Worm (Caenorhabditis elegans) whole organism, young adult: ENCODE measurements around the gene lido-16.

Experiments used
- B0019.2 ChIP-seq: fragments of 200-800 bp; sonication (Bioruptor generic); conservative IDR thresholded peaks from 2 replicates; pipeline ENCODE4 v1.3.6; 2022; ENCODE audit warnings: missing genetic modification reagents, missing genetic modification characterization, missing compliant biosample characterization
- Y67H2A.10 ChIP-seq: fragments of 200-800 bp; sonication (Bioruptor generic); conservative IDR thresholded peaks from 2 replicates; pipeline ENCODE4 v1.3.6; 2022; ENCODE audit warnings: missing genetic modification reagents, missing genetic modification characterization, missing compliant biosample characterization
- akir-1 ChIP-seq: fragments of 200-800 bp; sonication (Bioruptor generic); optimal IDR thresholded peaks from 2 replicates; lab custom pipeline; 2018; ENCODE audit warnings: mild to moderate bottlenecking, missing genetic modification characterization, moderate library complexity, missing compliant biosample characterization
- ama-1 ChIP-seq, 3 experiments: fragments of 150-350 bp in 1 of 3; sonication (generic microtip) in 2 of 3; optimal IDR thresholded peaks; 2 replicates each; lab custom pipeline; 2014 to 2018; ENCODE audit warnings: missing biosample characterization in 2 of 3, missing genetic modification characterization in 2 of 3, missing genetic modification reagents in 2 of 3
- ceh-58 ChIP-seq: fragments of 200-800 bp; sonication (Bioruptor generic); IDR thresholded peaks from 2 replicates; pipeline ENCODE4 v1.3.6; 2022; ENCODE audit warnings: missing genetic modification characterization, missing compliant biosample characterization
- egrh-3 ChIP-seq: fragments of 200-800 bp; sonication (Bioruptor generic); IDR thresholded peaks from 2 replicates; pipeline ENCODE4 v1.3.6; 2022; ENCODE audit warnings: missing genetic modification reagents, missing genetic modification characterization, missing compliant biosample characterization
- fkh-3 ChIP-seq: sonication (generic microtip); optimal IDR thresholded peaks from 2 replicates; lab custom pipeline; 2016; ENCODE audit warnings: mild to moderate bottlenecking, missing genetic modification characterization, missing compliant biosample characterization
- hlh-26 ChIP-seq: fragments of 200-800 bp; sonication (Bioruptor generic); conservative IDR thresholded peaks from 2 replicates; pipeline ENCODE4 v1.3.6; 2022; ENCODE audit warnings: missing genetic modification reagents, missing genetic modification characterization, missing compliant biosample characterization
- madf-3 ChIP-seq: fragments of 200-800 bp; sonication (Bioruptor generic); IDR thresholded peaks from 2 replicates; pipeline ENCODE4 v1.3.6; 2022; ENCODE audit warnings: missing genetic modification reagents, missing genetic modification characterization, missing compliant biosample characterization
- mcd-1 ChIP-seq: fragments of 200-800 bp; sonication (Bioruptor generic); IDR thresholded peaks from 2 replicates; pipeline ENCODE4 v1.3.6; 2022; ENCODE audit warnings: missing genetic modification reagents, missing genetic modification characterization, missing compliant biosample characterization
- snpc-1.1 ChIP-seq: sonication (generic microtip); optimal IDR thresholded peaks from 2 replicates; lab custom pipeline; 2017; ENCODE audit warnings: missing genetic modification characterization, mild to moderate bottlenecking, missing compliant biosample characterization, antibody characterized with exemption, moderate library complexity, missing genotype, missing genetic modification reagents; ENCODE audit not compliant: insufficient read depth
- sptf-2 ChIP-seq: fragments of 200-800 bp; sonication (Bioruptor generic); optimal IDR thresholded peaks from 2 replicates; lab custom pipeline; 2018; ENCODE audit warnings: mild to moderate bottlenecking, missing genetic modification characterization, missing compliant biosample characterization
- ztf-28 ChIP-seq: fragments of 200-800 bp; sonication (Bioruptor generic); IDR thresholded peaks from 2 replicates; pipeline ENCODE4 v1.3.6; 2022; ENCODE audit warnings: missing genetic modification reagents, missing genetic modification characterization, missing compliant biosample characterization

DNA sequence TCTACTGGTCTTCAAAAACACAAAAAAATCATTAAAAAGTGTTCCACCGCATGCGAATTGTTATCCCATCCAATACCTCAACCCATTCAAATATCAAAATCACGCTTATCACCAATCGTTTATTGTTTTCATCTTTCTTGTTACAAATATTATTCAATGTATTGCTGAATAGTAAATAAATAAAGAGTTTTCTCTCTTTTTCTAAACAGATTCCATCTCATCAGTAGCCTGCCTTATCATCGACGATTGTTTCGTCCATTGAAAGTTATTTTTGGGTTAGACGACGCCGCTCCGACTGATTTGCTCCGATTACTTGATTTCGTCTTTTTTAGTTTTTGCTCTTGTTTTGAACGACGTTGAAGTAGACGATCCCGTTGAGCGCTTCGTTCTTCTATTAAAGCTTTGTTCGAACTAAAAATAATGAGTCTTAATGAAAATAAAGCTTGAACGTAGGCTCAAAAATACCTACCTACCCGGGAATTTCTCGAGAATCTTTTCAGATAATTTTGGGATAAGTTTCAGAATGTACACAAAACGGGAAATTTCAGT is 41.4 kb upstream of the lido-16 start:
- TF ChIP-seq akir-1 (no peak), B0019.2 (GFP tag; lab: Robert Waterston, UW) (no peak), ama-1 (optimal IDR thresholded peaks at IDR 0.05; lab: Kevin White, UChicago) (peak; percentile 14), ama-1 (GFP tag; optimal IDR thresholded peaks at IDR 0.05; lab: Kevin White, UChicago) (no peak), ztf-28 (GFP tag; lab: Robert Waterston, UW) (no peak), snpc-1.1 (tag; lab: Kevin White, UChicago) (no peak), hlh-26 (no peak), sptf-2 (GFP tag; lab: Kevin White, UChicago) (no peak), Y67H2A.10 (no peak), madf-3 (GFP tag; lab: Robert Waterston, UW) (no peak), mcd-1 (GFP tag; lab: Robert Waterston, UW) (no peak), egrh-3 (GFP tag; lab: Robert Waterston, UW) (no peak), ceh-58 (GFP tag; lab: Robert Waterston, UW) (no peak), fkh-3 (tag; lab: Kevin White, UChicago) (no peak)
